Worm (Caenorhabditis elegans) whole organism, L2 larva: ENCODE data around the gene F17H10.4.

Experiments used
- F13H6.1 ChIP-seq: sonication (generic microtip); optimal IDR thresholded peaks from 2 replicates; lab custom pipeline; 2016; ENCODE audit warnings: missing genetic modification characterization, missing compliant biosample characterization
- Y55F3AM.14 ChIP-seq: fragments of 200-800 bp; sonication (Bioruptor generic); optimal IDR thresholded peaks from 2 replicates; lab custom pipeline; 2018; ENCODE audit warnings: mild to moderate bottlenecking, missing genetic modification characterization, missing compliant biosample characterization
- blmp-1 ChIP-seq: sonication (generic microtip); optimal IDR thresholded peaks from 2 replicates; lab custom pipeline; 2017; ENCODE audit warnings: missing genetic modification characterization, mild to moderate bottlenecking, missing compliant biosample characterization, antibody characterized with exemption, moderate library complexity; ENCODE audit not compliant: insufficient read depth
- ceh-82 ChIP-seq: fragments of 150-350 bp; optimal IDR thresholded peaks from 2 replicates; lab custom pipeline; 2014; ENCODE audit warnings: missing biosample characterization, missing genetic modification characterization
- crh-2 ChIP-seq: sonication (generic microtip); optimal IDR thresholded peaks from 2 replicates; lab custom pipeline; 2017; ENCODE audit warnings: missing biosample characterization, missing genetic modification characterization
- egl-27 ChIP-seq: sonication (generic microtip); optimal IDR thresholded peaks from 3 replicates; lab custom pipeline; 2017; ENCODE audit warnings: missing biosample characterization, missing genetic modification reagents, missing genetic modification characterization
- elt-1 ChIP-seq: fragments of 150-350 bp; optimal IDR thresholded peaks from 2 replicates; lab custom pipeline; 2014; ENCODE audit warnings: missing biosample characterization, missing genetic modification characterization
- elt-3 ChIP-seq: sonication (generic microtip); optimal IDR thresholded peaks from 2 replicates; lab custom pipeline; 2017; ENCODE audit warnings: missing biosample characterization, missing genetic modification characterization
- fos-1 ChIP-seq: fragments of 150-350 bp; optimal IDR thresholded peaks from 2 replicates; lab custom pipeline; 2014; ENCODE audit warnings: missing biosample characterization, missing genetic modification characterization
- gmeb-1 ChIP-seq: fragments of 150-350 bp; optimal IDR thresholded peaks from 2 replicates; lab custom pipeline; 2014; ENCODE audit warnings: missing biosample characterization, missing genetic modification characterization
- lin-11 ChIP-seq: fragments of 150-350 bp; sonication (generic microtip); optimal IDR thresholded peaks from 2 replicates; lab custom pipeline; 2014; ENCODE audit warnings: missing biosample characterization, missing genetic modification characterization, inconsistent platforms, mixed read lengths
- lin-13 ChIP-seq: fragments of 150-350 bp; optimal IDR thresholded peaks from 2 replicates; lab custom pipeline; 2014; ENCODE audit warnings: missing biosample characterization, missing genetic modification reagents, missing genetic modification characterization
- mab-5 ChIP-seq: fragments of 150-350 bp; optimal IDR thresholded peaks from 2 replicates; lab custom pipeline; 2014; ENCODE audit warnings: missing biosample characterization, missing genetic modification characterization
- mbf-1 ChIP-seq: sonication (generic microtip); optimal IDR thresholded peaks from 2 replicates; lab custom pipeline; 2017; ENCODE audit warnings: missing biosample characterization, missing genetic modification characterization
- mdl-1 ChIP-seq, 2 experiments: fragments of 150-350 bp in 1 of 2; sonication (generic microtip) in 1 of 2; optimal IDR thresholded peaks; 2 replicates each; lab custom pipeline; 2017; ENCODE audit warnings: missing biosample characterization in 2 of 2, missing genetic modification characterization in 2 of 2
- nhr-11 ChIP-seq: fragments of 150-350 bp; optimal IDR thresholded peaks from 2 replicates; lab custom pipeline; 2014; ENCODE audit warnings: missing biosample characterization, missing genetic modification characterization
- nhr-12 ChIP-seq: fragments of 150-350 bp; optimal IDR thresholded peaks from 2 replicates; lab custom pipeline; 2014; ENCODE audit warnings: missing biosample characterization, missing genetic modification characterization
- nhr-129 ChIP-seq: fragments of 150-350 bp; optimal IDR thresholded peaks from 2 replicates; lab custom pipeline; 2014; ENCODE audit warnings: missing biosample characterization, missing genetic modification characterization
- nhr-21 ChIP-seq: fragments of 150-350 bp; optimal IDR thresholded peaks from 2 replicates; lab custom pipeline; 2014; ENCODE audit warnings: missing biosample characterization, missing genetic modification characterization
- nhr-23 ChIP-seq: fragments of 150-350 bp; optimal IDR thresholded peaks from 2 replicates; lab custom pipeline; 2014; ENCODE audit warnings: missing biosample characterization, missing genetic modification reagents, missing genetic modification characterization
- nhr-237 ChIP-seq: fragments of 150-350 bp; optimal IDR thresholded peaks from 2 replicates; lab custom pipeline; 2014; ENCODE audit warnings: missing biosample characterization, missing genetic modification characterization
- nhr-25 ChIP-seq: fragments of 150-350 bp; sonication (generic microtip); optimal IDR thresholded peaks from 3 replicates; lab custom pipeline; 2014; ENCODE audit warnings: missing biosample characterization, missing genetic modification characterization
- nhr-6 ChIP-seq: fragments of 150-350 bp; optimal IDR thresholded peaks from 2 replicates; lab custom pipeline; 2014; ENCODE audit warnings: missing biosample characterization, missing genetic modification characterization
- nhr-77 ChIP-seq: fragments of 150-350 bp; optimal IDR thresholded peaks from 2 replicates; lab custom pipeline; 2014; ENCODE audit warnings: missing biosample characterization, missing genetic modification characterization
- peb-1 ChIP-seq: fragments of 150-350 bp; optimal IDR thresholded peaks from 2 replicates; lab custom pipeline; 2014; ENCODE audit warnings: missing biosample characterization, missing genetic modification characterization
- sem-4 ChIP-seq: fragments of 150-350 bp; optimal IDR thresholded peaks from 2 replicates; lab custom pipeline; 2014; ENCODE audit warnings: missing biosample characterization, missing genetic modification reagents, missing genetic modification characterization
- skn-1 ChIP-seq: sonication (generic microtip); optimal IDR thresholded peaks from 2 replicates; lab custom pipeline; 2017; ENCODE audit warnings: missing biosample characterization, missing genetic modification characterization
- sma-3 ChIP-seq: sonication (generic microtip); optimal IDR thresholded peaks from 2 replicates; lab custom pipeline; 2016; ENCODE audit warnings: missing genetic modification reagents, missing genetic modification characterization, missing compliant biosample characterization
- sma-9 ChIP-seq, 2 experiments: fragments of 150-350 bp in 1 of 2; sonication (generic microtip) in 1 of 2; optimal IDR thresholded peaks; 2 replicates each; lab custom pipeline; 2014 to 2016; ENCODE audit warnings: missing genetic modification characterization in 2 of 2, mild to moderate bottlenecking in 1 of 2, missing biosample characterization in 1 of 2, missing compliant biosample characterization in 1 of 2, missing genetic modification reagents in 1 of 2, moderate library complexity in 1 of 2
- unc-39 ChIP-seq: fragments of 150-350 bp; optimal IDR thresholded peaks from 2 replicates; lab custom pipeline; 2014; ENCODE audit warnings: missing biosample characterization, missing genetic modification characterization
- unc-55 ChIP-seq: fragments of 150-350 bp; sonication (generic microtip); optimal IDR thresholded peaks from 3 replicates; lab custom pipeline; 2014; ENCODE audit warnings: missing biosample characterization, missing genetic modification reagents, missing genetic modification characterization
- unc-62 ChIP-seq: fragments of 150-350 bp; optimal IDR thresholded peaks from 2 replicates; lab custom pipeline; 2014; ENCODE audit warnings: missing biosample characterization, missing genetic modification reagents, missing genetic modification characterization
- zag-1 ChIP-seq: fragments of 150-350 bp; optimal IDR thresholded peaks from 2 replicates; lab custom pipeline; 2014; ENCODE audit warnings: missing biosample characterization, missing genetic modification characterization
- ztf-1 ChIP-seq: fragments of 200-800 bp; sonication (Bioruptor generic); conservative IDR thresholded peaks from 2 replicates; pipeline ENCODE4 v1.3.6; 2022; ENCODE audit warnings: missing genetic modification characterization, missing compliant biosample characterization
- ztf-11 ChIP-seq: sonication (generic microtip); optimal IDR thresholded peaks from 2 replicates; lab custom pipeline; 2017; ENCODE audit warnings: missing biosample characterization, missing genetic modification characterization
- ztf-4 ChIP-seq: fragments of 150-350 bp; optimal IDR thresholded peaks from 2 replicates; lab custom pipeline; 2014; ENCODE audit warnings: missing biosample characterization, missing genetic modification characterization

Gene F17H10.4

DNA sequence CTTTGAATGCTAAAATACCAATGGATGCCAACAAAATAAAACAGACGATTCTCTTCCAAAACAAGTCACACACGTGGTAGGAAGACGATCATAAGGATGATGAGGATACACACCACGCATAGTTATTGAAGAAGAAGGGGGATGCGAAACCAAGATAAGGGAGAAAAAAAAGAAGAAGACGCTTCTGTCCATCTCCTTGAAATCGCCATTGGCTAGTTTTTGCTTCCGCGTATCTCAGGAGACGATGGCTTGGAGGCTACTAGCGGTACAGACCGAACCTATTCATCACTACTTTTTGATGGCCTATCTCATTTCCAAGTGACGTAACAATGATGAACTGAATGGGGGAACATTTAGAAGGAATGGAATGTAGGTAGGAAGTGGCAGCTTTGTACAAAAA lies 38.0 kb upstream of the F17H10.4 start (continued):
- TF ChIP-seq unc-55 (GFP tag; lab: Kevin White, UChicago): no peak

- peak; percentile 59 for TF ChIP-seq sma-9 (GFP tag; optimal IDR thresholded peaks at IDR 0.05; lab: Kevin White, UChicago)
- TF ChIP-seq sma-9 (tag; optimal IDR thresholded peaks at IDR 0.05; lab: Kevin White, UChicago): no peak
- TF ChIP-seq sem-4 (tag; lab: Kevin White, UChicago): no peak
- no peak for TF ChIP-seq unc-39 (tag; lab: Kevin White, UChicago)
- peak; percentile 29 for TF ChIP-seq crh-2
- no peak for TF ChIP-seq Y55F3AM.14 (GFP tag; lab: Kevin White, UChicago)
- TF ChIP-seq zag-1 (tag; lab: Kevin White, UChicago): no peak
- no peak for TF ChIP-seq ztf-4 (tag; lab: Kevin White, UChicago)
- TF ChIP-seq fos-1 (tag; lab: Kevin White, UChicago): peak; percentile 68
Observed at ce11 chrX:13163185-13163584, 36.9 kb upstream of the F17H10.4 start.

DNA sequence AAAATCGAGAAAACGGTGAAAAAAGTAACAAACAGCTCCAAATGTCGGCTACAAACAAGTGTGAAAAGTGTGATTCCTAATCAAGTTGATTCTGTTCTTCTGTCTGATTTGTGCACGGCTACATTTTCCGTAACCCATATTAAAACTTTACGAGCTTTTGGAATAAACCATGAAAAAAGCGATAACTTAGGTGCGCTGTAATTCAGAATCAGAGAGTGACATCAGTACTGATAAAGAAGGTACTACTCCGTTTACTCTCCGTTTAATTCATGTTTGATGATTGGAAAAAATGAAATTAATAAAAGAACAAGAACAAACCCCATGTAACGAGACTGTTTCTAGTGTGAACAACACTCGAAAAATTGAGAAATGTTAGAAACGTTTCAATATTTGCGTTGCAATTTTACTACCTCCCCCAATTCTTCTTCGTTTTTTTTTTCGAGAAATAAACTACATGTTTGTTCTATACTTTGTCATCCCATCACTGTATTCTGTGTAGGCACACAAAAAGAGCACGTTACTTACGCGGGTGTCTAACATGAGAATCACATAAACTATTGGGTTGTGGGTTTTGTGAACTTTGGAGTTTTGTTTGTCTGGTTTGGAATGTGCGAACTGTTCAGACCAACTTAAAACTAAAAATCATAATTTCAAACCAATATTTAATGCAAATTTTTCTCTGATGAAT lies 36.2 kb upstream of the F17H10.4 start:
- no peak for TF ChIP-seq ztf-4 (tag; lab: Kevin White, UChicago)
- TF ChIP-seq nhr-23 (tag; lab: Kevin White, UChicago): no peak
- TF ChIP-seq zag-1 (tag; lab: Kevin White, UChicago): no peak
- no peak for TF ChIP-seq ztf-1 (GFP tag; lab: Robert Waterston, UW)
- TF ChIP-seq skn-1 (tag; lab: Kevin White, UChicago): no peak
- peak; percentile 59 for TF ChIP-seq fos-1 (tag; lab: Kevin White, UChicago)
- no peak for TF ChIP-seq nhr-237 (tag; lab: Kevin White, UChicago)
- TF ChIP-seq nhr-129 (tag; lab: Kevin White, UChicago): peak; percentile 1
- peak; percentile 10 for TF ChIP-seq sma-9 (GFP tag; optimal IDR thresholded peaks at IDR 0.05; lab: Kevin White, UChicago)
- no peak for TF ChIP-seq sma-9 (tag; optimal IDR thresholded peaks at IDR 0.05; lab: Kevin White, UChicago)
- TF ChIP-seq F13H6.1 (tag; lab: Kevin White, UChicago): peak; percentile 49
- no peak for TF ChIP-seq peb-1 (tag; lab: Kevin White, UChicago)
- TF ChIP-seq, all 48 proteins: peak for 4

- TF ChIP-seq elt-1 (tag; lab: Kevin White, UChicago) (no peak), nhr-77 (tag; lab: Kevin White, UChicago) (no peak), nhr-129 (tag; lab: Kevin White, UChicago) (no peak), peb-1 (tag; lab: Kevin White, UChicago) (no peak), unc-62 (GFP tag; lab: Kevin White, UChicago) (no peak), sem-4 (tag; lab: Kevin White, UChicago) (no peak), elt-3 (tag; lab: Kevin White, UChicago) (no peak), blmp-1 (no peak), F13H6.1 (tag; lab: Kevin White, UChicago) (no peak), gmeb-1 (no peak), mbf-1 (tag; lab: Kevin White, UChicago) (no peak), mab-5 (tag; lab: Kevin White, UChicago) (no peak), nhr-21 (no peak)
Observed at ce11 chrX:13161778-13162177, 35.5 kb upstream of the F17H10.4 start.

DNA sequence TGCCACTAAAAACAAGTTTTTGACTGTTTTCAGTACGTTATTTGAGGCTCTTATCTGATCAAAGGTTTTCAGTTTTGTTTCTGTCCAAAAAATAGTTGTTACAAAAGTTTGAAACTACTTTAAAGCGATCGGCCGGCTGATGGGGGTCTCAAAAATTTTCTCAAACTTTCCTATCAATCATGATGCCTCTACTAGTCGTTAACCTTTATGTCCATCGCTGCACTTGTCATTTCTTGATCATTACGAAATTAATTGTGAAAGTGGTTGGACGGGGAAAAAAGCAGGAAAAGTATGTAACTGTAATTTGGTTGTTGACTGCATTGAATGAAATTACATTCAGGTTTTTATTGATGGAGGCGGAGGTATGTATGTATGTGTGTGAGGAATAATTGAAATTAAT lies 33.6 kb upstream of the F17H10.4 start:
- TF ChIP-seq egl-27 (no peak), unc-55 (GFP tag; lab: Kevin White, UChicago) (no peak), gmeb-1 (no peak), fos-1 (tag; lab: Kevin White, UChicago) (peak; percentile 13), ztf-4 (tag; lab: Kevin White, UChicago) (no peak), nhr-25 (tag; lab: Kevin White, UChicago) (peak; percentile 42), blmp-1 (no peak), nhr-11 (tag; lab: Kevin White, UChicago) (no peak), unc-39 (tag; lab: Kevin White, UChicago) (no peak), ztf-11 (tag; lab: Kevin White, UChicago) (no peak), nhr-23 (tag; lab: Kevin White, UChicago) (no peak), nhr-77 (tag; lab: Kevin White, UChicago) (no peak), nhr-129 (tag; lab: Kevin White, UChicago) (peak; percentile 16)

ce11 chrX:13159005-13159404 lies 32.7 kb upstream of the F17H10.4 start:
- TF ChIP-seq nhr-12 (no peak), nhr-129 (tag; lab: Kevin White, UChicago) (no peak), elt-1 (tag; lab: Kevin White, UChicago) (no peak), fos-1 (tag; lab: Kevin White, UChicago) (peak; percentile 93), nhr-11 (tag; lab: Kevin White, UChicago) (no peak), sma-9 (GFP tag; optimal IDR thresholded peaks at IDR 0.05; lab: Kevin White, UChicago) (peak; percentile 64), sma-9 (tag; optimal IDR thresholded peaks at IDR 0.05; lab: Kevin White, UChicago) (no peak), F13H6.1 (tag; lab: Kevin White, UChicago) (peak; percentile 62), gmeb-1 (peak; percentile 22), lin-13 (GFP tag; lab: Kevin White, UChicago) (no peak), zag-1 (tag; lab: Kevin White, UChicago) (no peak), mdl-1 (tag; optimal IDR thresholded peaks at IDR 0.05; lab: Kevin White, UChicago) (no peak), egl-27 (no peak), crh-2 (peak; percentile 52), ceh-82 (tag; lab: Kevin White, UChicago) (no peak), mab-5 (tag; lab: Kevin White, UChicago) (no peak), lin-11 (tag; lab: Kevin White, UChicago) (no peak), sma-3 (GFP tag; lab: Kevin White, UChicago) (peak; percentile 23), nhr-6 (tag; lab: Kevin White, UChicago) (no peak)
- TF ChIP-seq, all 48 proteins: peak for 6
